Fruit fly (Drosophila melanogaster) whole organism, prepupa: Measurements from ENCODE around the gene fd96Ca.

Experiments
- Blimp-1 ChIP-seq: fragments of 200-800 bp; sonication (Bioruptor generic); optimal IDR thresholded peaks from 3 replicates; lab custom pipeline; 2017; ENCODE audit warnings: missing biosample characterization, missing genetic modification characterization, mild to moderate bottlenecking, moderate library complexity, missing genetic modification reagents
- CG10631 ChIP-seq: fragments of 200-800 bp; sonication (Bioruptor generic); optimal IDR thresholded peaks from 2 replicates; lab custom pipeline; 2016; ENCODE audit warnings: missing biosample characterization, missing genetic modification characterization
- CG3032 ChIP-seq: fragments of 200-800 bp; optimal IDR thresholded peaks from 2 replicates; lab custom pipeline; 2019; ENCODE audit warnings: missing biosample characterization, mild to moderate bottlenecking, missing genetic modification characterization, moderate library complexity
- CG6163 ChIP-seq: fragments of 200-800 bp; sonication (Bioruptor generic); IDR thresholded peaks from 3 replicates; pipeline ENCODE4 v1.3.6; 2022; ENCODE audit warnings: missing biosample characterization, missing genetic modification characterization
- CG8119 ChIP-seq: fragments of 200-800 bp; sonication (Bioruptor generic); IDR thresholded peaks from 3 replicates; pipeline ENCODE4 v1.3.6; 2022; ENCODE audit warnings: missing biosample characterization, missing genetic modification characterization
- acj6 ChIP-seq: fragments of 200-800 bp; sonication (Bioruptor generic); optimal IDR thresholded peaks from 3 replicates; lab custom pipeline; 2016; ENCODE audit warnings: missing biosample characterization, missing genetic modification characterization
- eg ChIP-seq: fragments of 200-800 bp; sonication (Bioruptor generic); IDR thresholded peaks from 3 replicates; pipeline ENCODE4 v1.3.6; 2022; ENCODE audit warnings: missing biosample characterization, missing genetic modification characterization
- net ChIP-seq: fragments of 200-800 bp; sonication (Bioruptor generic); optimal IDR thresholded peaks from 3 replicates; lab custom pipeline; 2016; ENCODE audit warnings: missing biosample characterization, missing genetic modification characterization
- svp ChIP-seq: fragments of 200-800 bp; sonication (Bioruptor generic); peaks from one replicate; lab custom pipeline; 2016; ENCODE audit warnings: missing biosample characterization, missing genetic modification characterization

dm6 chr3R:25050649-25051048, 31.8 kb upstream of the fd96Ca start:
- TF ChIP-seq eg (GFP tag; lab: Robert Waterston, UW) (no peak), Blimp-1 (GFP tag; lab: Kevin White, UChicago) (no peak), net (no peak), acj6 (GFP tag; lab: Kevin White, UChicago) (no peak), CG8119 (GFP tag; lab: Robert Waterston, UW) (no peak), CG6163 (GFP tag; lab: Robert Waterston, UW) (no peak), CG10631 (GFP tag; lab: Kevin White, UChicago) (no peak), CG3032 (tag; lab: Kevin White, UChicago) (no peak), svp (GFP tag; lab: Kevin White, UChicago) (no peak)
